Worm (Caenorhabditis elegans) whole organism, early embryonic: ENCODE measurements around the gene nhl-3.

Source experiments
- F13C5.2 ChIP-seq: sonication (generic microtip); optimal IDR thresholded peaks from 2 replicates; lab custom pipeline; 2017; ENCODE audit warnings: mild to moderate bottlenecking, missing genetic modification characterization, inconsistent platforms, missing compliant biosample characterization
- aly-1 ChIP-seq: sonication (generic microtip); optimal IDR thresholded peaks from 2 replicates; lab custom pipeline; 2016; ENCODE audit warnings: missing genetic modification characterization, missing compliant biosample characterization
- ama-1 ChIP-seq: fragments of 150-350 bp; optimal IDR thresholded peaks from 2 replicates; lab custom pipeline; 2014
- ceh-13 ChIP-seq: fragments of 200-800 bp; sonication (Bioruptor generic); optimal IDR thresholded peaks from 2 replicates; lab custom pipeline; 2018; ENCODE audit warnings: mild to moderate bottlenecking, missing genetic modification characterization, missing compliant biosample characterization
- hmbx-1 ChIP-seq: sonication (generic microtip); optimal IDR thresholded peaks from 2 replicates; lab custom pipeline; 2016; ENCODE audit warnings: mild to moderate bottlenecking, missing genetic modification characterization, missing compliant biosample characterization
- tra-4 ChIP-seq: sonication (generic microtip); optimal IDR thresholded peaks from 2 replicates; lab custom pipeline; 2017; ENCODE audit warnings: missing genetic modification characterization, missing compliant biosample characterization

ce11 chrII:596702-597101, 5.2 kb downstream of the nhl-3 start:
- TF ChIP-seq ceh-13, result no peak
- TF ChIP-seq ama-1 (lab: Kevin White, UChicago), result no peak
- no peak for TF ChIP-seq hmbx-1
- no peak for TF ChIP-seq F13C5.2 (tag; lab: Kevin White, UChicago)
- no peak for TF ChIP-seq aly-1 (tag; lab: Kevin White, UChicago)
- no peak for TF ChIP-seq tra-4 (tag; lab: Kevin White, UChicago)
